Fruit fly (Drosophila melanogaster) whole organism, wandering third instar larva: ENCODE data around the gene Naa30B.

ENCODE experiments used
- Abd-B ChIP-seq: fragments of >200 bp; optimal IDR thresholded peaks from 2 replicates; lab custom pipeline; 2017; ENCODE audit warnings: missing biosample characterization, missing genetic modification characterization
- CG32264 ChIP-seq: fragments of 200-800 bp; sonication (Bioruptor generic); optimal IDR thresholded peaks from 2 replicates; lab custom pipeline; 2016; ENCODE audit warnings: missing biosample characterization, missing genetic modification characterization
- CrebA ChIP-seq: fragments of 200-800 bp; sonication (Bioruptor generic); optimal IDR thresholded peaks from 2 replicates; lab custom pipeline; 2016; ENCODE audit warnings: missing biosample characterization, mild to moderate bottlenecking, missing genetic modification characterization, borderline replicate concordance
- Dfd ChIP-seq: fragments of >200 bp; optimal IDR thresholded peaks from 2 replicates; lab custom pipeline; 2017; ENCODE audit warnings: missing biosample characterization, missing genetic modification characterization
- Dif ChIP-seq: fragments of 200-275, 200-300 bp; sonication (Bioruptor generic); optimal IDR thresholded peaks from 2 replicates; lab custom pipeline; 2018; ENCODE audit warnings: missing biosample characterization, missing genetic modification characterization; ENCODE audit not compliant: partially characterized antibody
- GATAd ChIP-seq: sonication (Bioruptor generic); optimal IDR thresholded peaks from 2 replicates; lab custom pipeline; 2016; ENCODE audit warnings: missing biosample characterization, missing genetic modification characterization
- HLH106 ChIP-seq: fragments of 200-800 bp; optimal IDR thresholded peaks from 3 replicates; lab custom pipeline; 2019; ENCODE audit warnings: missing biosample characterization, mild to moderate bottlenecking, missing genetic modification characterization, moderate library complexity
- Hnf4 ChIP-seq: fragments of 200-800 bp; sonication (Bioruptor generic); optimal IDR thresholded peaks from 2 replicates; lab custom pipeline; 2016; ENCODE audit warnings: missing biosample characterization, mild to moderate bottlenecking, missing genetic modification characterization
- Hr83 ChIP-seq: fragments of 200-300 bp; sonication (Bioruptor generic); optimal IDR thresholded peaks from 2 replicates; lab custom pipeline; 2016; ENCODE audit warnings: missing biosample characterization, mild to moderate bottlenecking, missing genetic modification characterization, moderate library complexity; ENCODE audit not compliant: poor library complexity, severe bottlenecking
- Jra ChIP-seq: sonication (Bioruptor generic); optimal IDR thresholded peaks from 2 replicates; lab custom pipeline; 2016; ENCODE audit warnings: missing biosample characterization, missing genetic modification characterization
- Mio ChIP-seq: sonication (Bioruptor generic); optimal IDR thresholded peaks from 2 replicates; lab custom pipeline; 2016; ENCODE audit warnings: missing biosample characterization, missing genetic modification characterization
- Myc ChIP-seq: fragments of >200 bp; optimal IDR thresholded peaks from 2 replicates; lab custom pipeline; 2017
- N ChIP-seq: fragments of >200 bp; optimal IDR thresholded peaks from 2 replicates; lab custom pipeline; 2018; ENCODE audit warnings: missing biosample characterization, missing external identifiers, missing genetic modification characterization
- OdsH ChIP-seq: fragments of 200-800 bp; sonication (Bioruptor generic); optimal IDR thresholded peaks from 2 replicates; lab custom pipeline; 2016; ENCODE audit warnings: missing biosample characterization, mild to moderate bottlenecking, missing genetic modification characterization
- Rel ChIP-seq, 2 experiments: fragments of 200-800 bp; sonication (Bioruptor generic) in 1 of 2; optimal IDR thresholded peaks; 2 replicates in 1 of 2; 3 replicates in 1 of 2; lab custom pipeline; 2016 to 2019; ENCODE audit warnings: mild to moderate bottlenecking in 2 of 2, missing biosample characterization in 2 of 2, missing genetic modification characterization in 2 of 2, moderate library complexity in 1 of 2
- Sp1 ChIP-seq: fragments of 200-800 bp; sonication (Bioruptor generic); optimal IDR thresholded peaks from 3 replicates; lab custom pipeline; 2019; ENCODE audit warnings: missing biosample characterization, mild to moderate bottlenecking, missing genetic modification characterization, moderate library complexity
- Vsx2 ChIP-seq: fragments of 200-300, 225-300 bp; sonication (Bioruptor generic); optimal IDR thresholded peaks from 2 replicates; lab custom pipeline; 2018; ENCODE audit warnings: missing biosample characterization, missing genetic modification characterization; ENCODE audit not compliant: partially characterized antibody
- br ChIP-seq: fragments of 200-800 bp; sonication (Bioruptor generic); optimal IDR thresholded peaks from 2 replicates; lab custom pipeline; 2016; ENCODE audit warnings: missing biosample characterization, missing genetic modification characterization
- brk ChIP-seq: fragments of 200-800 bp; sonication (Bioruptor generic); optimal IDR thresholded peaks from 2 replicates; lab custom pipeline; 2016; ENCODE audit warnings: missing biosample characterization, mild to moderate bottlenecking, missing genetic modification characterization
- dl ChIP-seq, 2 experiments: fragments of 175-275, 200-275 bp in 1 of 2; fragments of 200-275 bp in 1 of 2; sonication (Bioruptor generic); optimal IDR thresholded peaks; lab custom pipeline; 2018; ENCODE audit warnings: mild to moderate bottlenecking in 2 of 2, missing biosample characterization in 2 of 2, missing genetic modification characterization in 2 of 2, moderate library complexity in 2 of 2; ENCODE audit not compliant: partially characterized antibody in 2 of 2, insufficient read depth in 1 of 2
- dmrt93B ChIP-seq: fragments of 200-800 bp; sonication (Bioruptor generic); optimal IDR thresholded peaks from 2 replicates; lab custom pipeline; 2018; ENCODE audit warnings: missing biosample characterization, mild to moderate bottlenecking, missing genetic modification characterization
- dsf ChIP-seq: sonication (Bioruptor generic); optimal IDR thresholded peaks from 2 replicates; lab custom pipeline; 2016; ENCODE audit warnings: missing biosample characterization, missing genetic modification characterization, borderline replicate concordance
- ey ChIP-seq: fragments of 200-800 bp; sonication (Bioruptor generic); optimal IDR thresholded peaks from 2 replicates; lab custom pipeline; 2016; ENCODE audit warnings: missing biosample characterization, missing genetic modification characterization
- foxo ChIP-seq, 2 experiments: fragments of 200-800 bp; sonication (Bioruptor generic); optimal IDR thresholded peaks; 2 replicates in 1 of 2; 3 replicates in 1 of 2; lab custom pipeline; 2016 to 2017; ENCODE audit warnings: missing biosample characterization in 2 of 2, missing genetic modification characterization in 2 of 2
- fru ChIP-seq: fragments of 200-800 bp; sonication (Bioruptor generic); optimal IDR thresholded peaks from 3 replicates; lab custom pipeline; 2016; ENCODE audit warnings: missing biosample characterization, mild to moderate bottlenecking, missing genetic modification characterization
- h ChIP-seq: fragments of 200-800 bp; sonication (Bioruptor generic); optimal IDR thresholded peaks from 3 replicates; lab custom pipeline; 2016; ENCODE audit warnings: missing biosample characterization, mild to moderate bottlenecking, missing genetic modification characterization
- jim ChIP-seq: fragments of 175-275, 200-325 bp; sonication (Bioruptor generic); optimal IDR thresholded peaks from 2 replicates; lab custom pipeline; 2016; ENCODE audit warnings: missing biosample characterization, mild to moderate bottlenecking, missing genetic modification characterization
- lola ChIP-seq: fragments of >200 bp; optimal IDR thresholded peaks from 2 replicates; lab custom pipeline; 2017; ENCODE audit warnings: missing biosample characterization, missing genetic modification characterization
- pan ChIP-seq: fragments of >200 bp; optimal IDR thresholded peaks from 2 replicates; lab custom pipeline; 2017
- psq ChIP-seq: fragments of 200-800 bp; sonication (Bioruptor generic); optimal IDR thresholded peaks from 3 replicates; lab custom pipeline; 2017; ENCODE audit warnings: missing biosample characterization, mild to moderate bottlenecking, missing genetic modification characterization, moderate library complexity
- rgr ChIP-seq: fragments of 200-800 bp; sonication (Bioruptor generic); optimal IDR thresholded peaks from 3 replicates; lab custom pipeline; 2016; ENCODE audit warnings: missing biosample characterization, mild to moderate bottlenecking, missing genetic modification characterization
- sage ChIP-seq: fragments of 200-800 bp; sonication (Bioruptor generic); optimal IDR thresholded peaks from 2 replicates; lab custom pipeline; 2016; ENCODE audit warnings: missing biosample characterization, mild to moderate bottlenecking, missing genetic modification characterization
- sv ChIP-seq: fragments of 200-800 bp; sonication (Bioruptor generic); optimal IDR thresholded peaks from 3 replicates; lab custom pipeline; 2016; ENCODE audit warnings: missing biosample characterization, missing genetic modification characterization
- tai ChIP-seq: sonication (Bioruptor generic); optimal IDR thresholded peaks from 2 replicates; lab custom pipeline; 2016; ENCODE audit warnings: missing biosample characterization, missing genetic modification characterization
- usp ChIP-seq: fragments of >200 bp; optimal IDR thresholded peaks from 2 replicates; lab custom pipeline; 2017; ENCODE audit warnings: missing biosample characterization, missing genetic modification characterization
- woc ChIP-seq: sonication (Bioruptor generic); optimal IDR thresholded peaks from 2 replicates; lab custom pipeline; 2016; ENCODE audit warnings: missing biosample characterization, mild to moderate bottlenecking, missing genetic modification characterization

Gene Naa30B

dm6 chr3L:1477319-1477718 is 5.5 kb upstream of the Naa30B start, which contains the start of gene robl62A:
Gene robl62A (plus strand): TSS chr3L:1477619.
- no peak for TF ChIP-seq Myc (lab: Kevin White, UChicago)
- no peak for TF ChIP-seq jim (GFP tag; lab: Kevin White, UChicago)
- no peak for TF ChIP-seq Dfd
- no peak for TF ChIP-seq Jra (GFP tag; lab: Kevin White, UChicago)
- no peak for TF ChIP-seq Hnf4
- no peak for TF ChIP-seq dmrt93B
- no peak for TF ChIP-seq Rel (GFP tag; optimal IDR thresholded peaks at IDR 0.05; lab: Kevin White, UChicago)
- TF ChIP-seq Rel (tag; optimal IDR thresholded peaks at IDR 0.05; lab: Kevin White, UChicago), result no peak
- TF ChIP-seq lola, result no peak
- TF ChIP-seq tai, result no peak
- no peak for TF ChIP-seq woc (GFP tag; lab: Kevin White, UChicago)
- no peak for TF ChIP-seq ey (GFP tag; lab: Kevin White, UChicago)
- no peak for TF ChIP-seq fru (GFP tag; lab: Kevin White, UChicago)

DNA sequence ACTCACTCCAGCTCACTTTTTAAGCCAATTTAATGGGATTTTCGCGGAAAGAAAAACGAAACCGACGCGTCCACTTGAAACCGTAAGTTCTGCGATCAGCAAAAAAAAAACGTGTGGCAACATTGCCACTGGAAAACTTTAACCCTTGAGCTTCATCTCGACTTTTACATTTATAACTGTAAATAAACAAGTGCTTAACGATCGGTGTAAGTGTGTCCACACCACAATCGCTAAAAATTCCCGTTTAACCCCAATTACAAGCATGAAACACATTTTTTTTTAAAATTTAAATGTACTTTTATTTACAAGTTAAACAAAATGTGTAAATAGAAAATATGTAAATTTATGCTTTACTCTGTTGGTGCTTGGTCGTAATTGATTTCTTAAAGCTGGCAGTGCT is 3.3 kb upstream of the Naa30B start, which contains the start of gene Ptp61F:
Gene Ptp61F, minus strand, starts transcription at position 101 of the 400 bp plus-strand sequence.
- TF ChIP-seq N (GFP tag; lab: Kevin White, UChicago) (no peak), Rel (GFP tag; optimal IDR thresholded peaks at IDR 0.05; lab: Kevin White, UChicago) (no peak), Rel (tag; optimal IDR thresholded peaks at IDR 0.05; lab: Kevin White, UChicago) (no peak), dl (GFP tag; optimal IDR thresholded peaks at IDR 0.05; lab: Kevin White, UChicago; ENCODE audit: insufficient read depth in 1 of 2, partially characterized antibody in 2 of 2) (no peak), Mio (no peak), jim (GFP tag; lab: Kevin White, UChicago) (no peak), psq (GFP tag; lab: Kevin White, UChicago) (no peak), pan (no peak), brk (GFP tag; lab: Kevin White, UChicago) (no peak), GATAd (GFP tag; lab: Kevin White, UChicago) (no peak), Dif (GFP tag; lab: Kevin White, UChicago) (no peak), Hr83 (GFP tag; lab: Kevin White, UChicago) (no peak), dsf (GFP tag; lab: Kevin White, UChicago) (no peak), h (GFP tag; lab: Kevin White, UChicago) (no peak), Sp1 (GFP tag; lab: Kevin White, UChicago) (no peak), Abd-B (GFP tag; lab: Kevin White, UChicago) (no peak), rgr (GFP tag; lab: Kevin White, UChicago) (no peak)

DNA sequence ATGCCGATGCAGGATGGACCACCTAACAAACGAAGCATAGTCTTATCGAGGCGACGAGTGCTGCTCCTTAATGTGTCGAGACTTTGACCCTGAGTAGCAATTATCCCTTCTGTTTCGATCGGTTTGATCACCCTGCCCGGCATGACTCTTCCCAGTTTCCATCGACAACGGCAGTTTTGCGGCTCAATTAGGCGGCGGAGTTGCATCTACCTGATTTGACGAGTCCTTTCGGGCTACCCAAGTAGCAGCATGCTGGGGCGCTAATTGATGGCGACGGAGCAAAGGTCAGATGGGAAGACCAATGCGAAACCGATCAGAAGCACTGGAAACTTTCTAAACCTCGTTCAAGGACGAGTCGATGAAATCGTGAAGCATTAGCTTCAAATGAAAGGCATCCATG is 823 bp downstream of the Naa30B start:
- TF ChIP-seq Rel (GFP tag; optimal IDR thresholded peaks at IDR 0.05; lab: Kevin White, UChicago), result no peak
- no peak for TF ChIP-seq Rel (tag; optimal IDR thresholded peaks at IDR 0.05; lab: Kevin White, UChicago)
- no peak for TF ChIP-seq Abd-B (GFP tag; lab: Kevin White, UChicago)
- no peak for TF ChIP-seq Jra (GFP tag; lab: Kevin White, UChicago)
- TF ChIP-seq tai, result no peak
- TF ChIP-seq CrebA (GFP tag; lab: Kevin White, UChicago), result no peak
- no peak for TF ChIP-seq dl (GFP tag; optimal IDR thresholded peaks at IDR 0.05; lab: Kevin White, UChicago; ENCODE audit: insufficient read depth in 1 of 2, partially characterized antibody in 2 of 2)
- no peak for TF ChIP-seq psq (GFP tag; lab: Kevin White, UChicago)
- TF ChIP-seq jim (GFP tag; lab: Kevin White, UChicago), result no peak
- TF ChIP-seq OdsH (GFP tag; lab: Kevin White, UChicago), result no peak
- TF ChIP-seq dsf (GFP tag; lab: Kevin White, UChicago), result no peak
- TF ChIP-seq Mio, result no peak
- no peak for TF ChIP-seq lola
- no peak for TF ChIP-seq N (GFP tag; lab: Kevin White, UChicago)
- no peak for TF ChIP-seq brk (GFP tag; lab: Kevin White, UChicago)
- no peak for TF ChIP-seq Sp1 (GFP tag; lab: Kevin White, UChicago)
- TF ChIP-seq pan, result no peak

- TF ChIP-seq h (GFP tag; lab: Kevin White, UChicago), result no peak
- TF ChIP-seq HLH106, result no peak
- TF ChIP-seq fru (GFP tag; lab: Kevin White, UChicago), result no peak
- TF ChIP-seq foxo (GFP tag; optimal IDR thresholded peaks at IDR 0.05; lab: Kevin White, UChicago), result no peak
- no peak for TF ChIP-seq Vsx2 (GFP tag; lab: Kevin White, UChicago)
- TF ChIP-seq CG32264 (GFP tag; lab: Kevin White, UChicago), result no peak
- no peak for TF ChIP-seq Hr83 (GFP tag; lab: Kevin White, UChicago)
- TF ChIP-seq GATAd (GFP tag; lab: Kevin White, UChicago), result no peak
- no peak for TF ChIP-seq Myc (lab: Kevin White, UChicago)
- TF ChIP-seq br (GFP tag; lab: Kevin White, UChicago), result no peak
- no peak for TF ChIP-seq sage (GFP tag; lab: Kevin White, UChicago)
- no peak for TF ChIP-seq pan
- TF ChIP-seq usp, result no peak
- TF ChIP-seq sv (GFP tag; lab: Kevin White, UChicago), result no peak
- no peak for TF ChIP-seq Jra (GFP tag; lab: Kevin White, UChicago)
Observed at dm6 chr3L:1469241-1469640, 2.6 kb downstream of the Naa30B start.
